Worm (Caenorhabditis elegans) whole organism, L4 larva: Measurements from ENCODE around the gene C26B2.7.

Experiments used
- ZK337.2 ChIP-seq: fragments of 200-800 bp; sonication (Bioruptor generic); IDR thresholded peaks from 2 replicates; pipeline ENCODE4 v1.3.6; 2022; ENCODE audit warnings: missing genetic modification reagents, missing genetic modification characterization, missing compliant biosample characterization
- ceh-44 ChIP-seq: fragments of 200-800 bp; sonication (Bioruptor generic); IDR thresholded peaks from 2 replicates; pipeline ENCODE4 v1.3.6; 2022; ENCODE audit warnings: missing genetic modification reagents, missing genetic modification characterization, missing compliant biosample characterization
- jun-1 ChIP-seq: fragments of 150-350 bp; optimal IDR thresholded peaks from 2 replicates; lab custom pipeline; 2014; ENCODE audit warnings: missing biosample characterization, missing genetic modification reagents, missing genetic modification characterization
- nhr-237 ChIP-seq: sonication (generic microtip); optimal IDR thresholded peaks from 2 replicates; lab custom pipeline; 2017; ENCODE audit warnings: missing biosample characterization, missing genetic modification characterization
- unc-62 ChIP-seq, 3 experiments: fragments of 150-350 bp in 1 of 3; sonication (generic microtip); optimal IDR thresholded peaks in 2 of 3; peaks in 1 of 3; 1 replicate in 1 of 3; 2 replicates in 2 of 3; lab custom pipeline; 2014 to 2017; ENCODE audit warnings: missing biosample characterization in 3 of 3, missing genetic modification characterization in 3 of 3, missing genetic modification reagents in 3 of 3, missing genotype in 1 of 3
- zag-1 ChIP-seq: fragments of 150-350 bp; optimal IDR thresholded peaks from 2 replicates; lab custom pipeline; 2014; ENCODE audit warnings: missing biosample characterization, missing genetic modification characterization
- zip-2 ChIP-seq: fragments of 150-350 bp; optimal IDR thresholded peaks from 2 replicates; lab custom pipeline; 2014; ENCODE audit warnings: missing biosample characterization, missing genetic modification characterization

DNA sequence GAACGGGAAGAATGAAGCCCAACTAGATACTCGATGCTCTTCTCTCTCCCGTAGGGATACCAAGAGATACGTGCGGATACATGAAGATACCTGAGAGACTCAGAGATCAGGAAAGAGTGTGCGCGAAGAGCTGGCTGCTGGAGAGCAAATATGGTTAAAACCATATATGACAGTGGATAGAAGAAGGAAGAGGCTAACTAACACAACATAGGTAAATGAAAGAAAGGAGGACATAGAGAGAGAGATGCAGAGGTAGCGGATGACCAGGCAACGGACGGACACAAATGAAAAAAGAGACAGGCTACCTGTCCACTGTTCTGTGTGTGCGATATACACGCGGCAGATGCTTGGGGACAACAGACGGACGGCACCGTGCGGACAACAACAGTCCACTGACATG, 7.9 kb upstream of the C26B2.7 start:
- peak in 1 of 2 experiments; percentile 93 for TF ChIP-seq unc-62 (GFP tag; optimal IDR thresholded peaks at IDR 0.05 in 1 of 2; lab: Kevin White, UChicago)
- no peak for TF ChIP-seq unc-62 (tag; optimal IDR thresholded peaks at IDR 0.05; lab: Kevin White, UChicago)
- TF ChIP-seq zag-1 (tag; lab: Kevin White, UChicago): no peak
- TF ChIP-seq jun-1: no peak
- no peak for TF ChIP-seq nhr-237 (tag; lab: Kevin White, UChicago)
- TF ChIP-seq ceh-44 (GFP tag; lab: Robert Waterston, UW): no peak
- TF ChIP-seq ZK337.2 (GFP tag; lab: Robert Waterston, UW): no peak
- no peak for TF ChIP-seq zip-2
